Worm (Caenorhabditis elegans): Measurements from ENCODE around the gene srj-55.

Gene srj-55

ce11 chrV:2880356-2880755 lies 22.6 kb upstream of the srj-55 start:
- TF ChIP-seq fos-1 (tag; optimal IDR thresholded peaks at IDR 0.05) (peak; percentile 82), crh-2 (tag; optimal IDR thresholded peaks at IDR 0.05) (no peak), gmeb-1 (tag; optimal IDR thresholded peaks at IDR 0.05) (peak; percentile 31), blmp-1 (tag; optimal IDR thresholded peaks at IDR 0.05; ENCODE audit: insufficient read depth) (no peak), unc-62 (GFP tag; optimal IDR thresholded peaks at IDR 0.05) (no peak)

- no peak for TF ChIP-seq sma-9 (GFP tag; optimal IDR thresholded peaks at IDR 0.05)
- no peak for TF ChIP-seq sma-9 (tag; optimal IDR thresholded peaks at IDR 0.05)
- no peak for TF ChIP-seq F13H6.1 (tag; optimal IDR thresholded peaks at IDR 0.05)
- no peak for TF ChIP-seq sma-3 (GFP tag; optimal IDR thresholded peaks at IDR 0.05)
- TF ChIP-seq Y55F3AM.14 (GFP tag; optimal IDR thresholded peaks at IDR 0.05), result no peak
- TF ChIP-seq ztf-11 (tag; optimal IDR thresholded peaks at IDR 0.05), result no peak
- TF ChIP-seq skn-1 (tag; optimal IDR thresholded peaks at IDR 0.05), result no peak
- no peak for TF ChIP-seq fos-1 (tag; optimal IDR thresholded peaks at IDR 0.05)
Observed at ce11 chrV:2879801-2880200, 22.1 kb upstream of the srj-55 start, which contains the start of gene str-39. Gene str-39, minus strand, starts transcription at chrV:2879901.

ce11 chrV:2877509-2877908 lies 19.8 kb upstream of the srj-55 start, which contains the start of gene F37B4.10:
Gene F37B4.10, minus strand, starts transcription at chrV:2877609.
- TF ChIP-seq unc-55 (GFP tag; optimal IDR thresholded peaks at IDR 0.05), result peak; percentile 32
- TF ChIP-seq ZK546.5 (tag; optimal IDR thresholded peaks at IDR 0.05), result no peak

- TF ChIP-seq nhr-25 (tag; optimal IDR thresholded peaks at IDR 0.05) (no peak), crh-2 (tag; optimal IDR thresholded peaks at IDR 0.05) (no peak), ZK546.5 (tag; optimal IDR thresholded peaks at IDR 0.05) (no peak), zag-1 (tag; optimal IDR thresholded peaks at IDR 0.05) (no peak), snpc-4 (tag; optimal IDR thresholded peaks at IDR 0.05) (no peak), Y55F3AM.14 (GFP tag; optimal IDR thresholded peaks at IDR 0.05) (no peak), elt-3 (tag; optimal IDR thresholded peaks at IDR 0.05) (no peak), mdl-1 (tag; optimal IDR thresholded peaks at IDR 0.05) (no peak), fos-1 (tag; optimal IDR thresholded peaks at IDR 0.05) (no peak), lsy-2 (tag; optimal IDR thresholded peaks at IDR 0.05) (no peak), nhr-237 (tag; optimal IDR thresholded peaks at IDR 0.05) (no peak), nhr-21 (tag; optimal IDR thresholded peaks at IDR 0.05) (no peak), ceh-82 (tag; optimal IDR thresholded peaks at IDR 0.05) (no peak), C34F6.9 (tag; optimal IDR thresholded peaks at IDR 0.05) (no peak), sma-3 (GFP tag; optimal IDR thresholded peaks at IDR 0.05) (no peak), skn-1 (tag; optimal IDR thresholded peaks at IDR 0.05) (no peak)
Observed at ce11 chrV:2876188-2876831, 18.6 kb upstream of the srj-55 start.

ce11 chrV:2875422-2875821 lies 17.7 kb upstream of the srj-55 start, which contains the start of gene folt-2:
Gene folt-2, minus strand, starts transcription at chrV:2875600.
- no peak for TF ChIP-seq nhr-23 (tag; optimal IDR thresholded peaks at IDR 0.05)
- TF ChIP-seq fos-1 (tag; optimal IDR thresholded peaks at IDR 0.05), result peak; percentile 60

- TF ChIP-seq sma-3 (GFP tag; optimal IDR thresholded peaks at IDR 0.05) (no peak), snpc-4 (tag; optimal IDR thresholded peaks at IDR 0.05) (no peak), ama-1 (optimal IDR thresholded peaks at IDR 0.05) (no peak), ztf-4 (tag; optimal IDR thresholded peaks at IDR 0.05) (no peak), lin-39 (tag; optimal IDR thresholded peaks at IDR 0.05) (no peak), elt-1 (tag; optimal IDR thresholded peaks at IDR 0.05) (no peak), nhr-23 (tag; optimal IDR thresholded peaks at IDR 0.05) (no peak), zag-1 (tag; optimal IDR thresholded peaks at IDR 0.05) (no peak), C34F6.9 (tag; optimal IDR thresholded peaks at IDR 0.05) (no peak), Y55F3AM.14 (GFP tag; optimal IDR thresholded peaks at IDR 0.05) (no peak), unc-62 (GFP tag; optimal IDR thresholded peaks at IDR 0.05) (no peak), peb-1 (tag; optimal IDR thresholded peaks at IDR 0.05) (no peak), unc-39 (tag; optimal IDR thresholded peaks at IDR 0.05) (no peak)
Observed at ce11 chrV:2872947-2873346, 15.2 kb upstream of the srj-55 start.
